Worm (Caenorhabditis elegans): ENCODE measurements around the gene K02E10.4.

DNA sequence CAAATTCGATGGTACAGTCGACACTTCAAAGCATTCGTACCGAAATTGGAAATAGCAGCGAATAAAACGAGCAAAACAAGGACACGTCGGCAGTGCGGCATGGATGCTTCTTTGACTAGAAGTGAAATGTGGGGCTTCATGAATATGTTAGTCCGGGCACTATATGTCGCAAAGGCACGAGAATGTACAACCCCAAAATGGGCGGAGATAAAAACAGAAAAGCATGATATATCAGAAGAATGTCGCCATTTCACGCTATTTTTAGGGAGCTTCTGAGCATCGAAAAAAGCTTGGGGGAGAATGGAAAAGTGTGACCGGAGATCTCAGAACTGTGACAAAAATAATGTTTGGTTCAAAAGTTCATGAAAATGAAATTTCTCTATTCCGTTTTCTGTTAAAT lies 39.8 kb upstream of the K02E10.4 start, which contains the start of gene T07D1.3:
- TF ChIP-seq dve-1 (tag; optimal IDR thresholded peaks at IDR 0.05) = no peak
- no peak for TF ChIP-seq nhr-11 (tag; optimal IDR thresholded peaks at IDR 0.05)
- TF ChIP-seq ama-1 (optimal IDR thresholded peaks at IDR 0.05) = no peak
- TF ChIP-seq hlh-30 (tag; optimal IDR thresholded peaks at IDR 0.05; ENCODE audit: insufficient read depth) = no peak
- no peak for TF ChIP-seq ceh-34 (tag; optimal IDR thresholded peaks at IDR 0.05)
- TF ChIP-seq unc-86 (tag; optimal IDR thresholded peaks at IDR 0.05) = no peak
- TF ChIP-seq ref-2 (tag; optimal IDR thresholded peaks at IDR 0.05) = no peak
- TF ChIP-seq hlh-13 (GFP tag; optimal IDR thresholded peaks at IDR 0.05) = no peak
- TF ChIP-seq nfya-1 (tag; optimal IDR thresholded peaks at IDR 0.05) = no peak
- TF ChIP-seq unc-3 (GFP tag; conservative IDR thresholded peaks at IDR 0.05) = no peak
- no peak for TF ChIP-seq unc-3 (tag; optimal IDR thresholded peaks at IDR 0.05)
- TF ChIP-seq ceh-9 (tag; optimal IDR thresholded peaks at IDR 0.05) = no peak

Measured in whole organism, late embryonic.